Fruit fly (Drosophila melanogaster) whole organism, embryonic: ENCODE results near the gene Rabex-5.
A peak's percentile ranks its signal among the peaks of the same experiment; 100 is the strongest.

ENCODE experiments used
- Ada2b ChIP-seq: fragments of 200-800 bp; sonication (Bioruptor generic); IDR thresholded peaks from 2 replicates; pipeline ENCODE4 v1.3.6; 2022; ENCODE audit warnings: missing biosample characterization, missing genetic modification characterization
- Bgb ChIP-seq: fragments of 200-800 bp; sonication (Bioruptor generic); IDR thresholded peaks from 2 replicates; pipeline ENCODE4 v1.3.6; 2022; ENCODE audit warnings: missing biosample characterization, missing genetic modification characterization; ENCODE audit not compliant: partially characterized antibody
- CG1024 ChIP-seq: fragments of 200-800 bp; sonication (Bioruptor generic); IDR thresholded peaks from 2 replicates; pipeline ENCODE4 v1.3.6; 2022; ENCODE audit warnings: missing biosample characterization, missing genetic modification characterization
- CG10979 ChIP-seq: fragments of 200-800 bp; sonication (Bioruptor generic); optimal IDR thresholded peaks from 2 replicates; lab custom pipeline; 2018; ENCODE audit warnings: missing biosample characterization, mild to moderate bottlenecking, missing genetic modification characterization, moderate library complexity
- CG12769 ChIP-seq: fragments of 200-800 bp; sonication (Bioruptor generic); optimal IDR thresholded peaks from 2 replicates; lab custom pipeline; 2019; ENCODE audit warnings: missing biosample characterization, mild to moderate bottlenecking, missing genetic modification characterization, moderate library complexity
- CG13287 ChIP-seq: fragments of 200-800 bp; sonication (Bioruptor generic); IDR thresholded peaks from 2 replicates; pipeline ENCODE4 v1.3.6; 2022; ENCODE audit warnings: missing biosample characterization, missing genetic modification characterization; ENCODE audit not compliant: partially characterized antibody
- CG15514 ChIP-seq: fragments of 200-800 bp; sonication (Bioruptor generic); optimal IDR thresholded peaks from 3 replicates; lab custom pipeline; 2017; ENCODE audit warnings: missing biosample characterization, missing genetic modification characterization, mild to moderate bottlenecking, moderate library complexity, missing genetic modification reagents
- CG17385 ChIP-seq: fragments of 200-800 bp; sonication (Bioruptor generic); optimal IDR thresholded peaks from 3 replicates; lab custom pipeline; 2018; ENCODE audit warnings: missing biosample characterization, mild to moderate bottlenecking, missing genetic modification characterization
- CG17912 ChIP-seq: fragments of 200-800 bp; sonication (Bioruptor generic); optimal IDR thresholded peaks from 2 replicates; lab custom pipeline; 2018; ENCODE audit warnings: missing biosample characterization, mild to moderate bottlenecking, missing genetic modification characterization
- CG2199 ChIP-seq: fragments of 200-800 bp; sonication (Bioruptor generic); IDR thresholded peaks from 3 replicates; pipeline ENCODE4 v1.3.6; 2022; ENCODE audit warnings: missing biosample characterization, missing genetic modification characterization
- CG31224 ChIP-seq: fragments of 200-800 bp; sonication (Bioruptor generic); IDR thresholded peaks from 2 replicates; pipeline ENCODE4 v1.3.6; 2022; ENCODE audit warnings: missing biosample characterization, missing genetic modification characterization
- CG3163 ChIP-seq: fragments of 200-800 bp; sonication (Bioruptor generic); optimal IDR thresholded peaks from 3 replicates; lab custom pipeline; 2016; ENCODE audit warnings: missing biosample characterization, missing genetic modification characterization
- CG3995 ChIP-seq: fragments of 200-800 bp; sonication (Bioruptor generic); optimal IDR thresholded peaks from 3 replicates; lab custom pipeline; 2016; ENCODE audit warnings: missing biosample characterization, missing genetic modification characterization
- CG4282 ChIP-seq: fragments of 200-800 bp; sonication (Bioruptor generic); optimal IDR thresholded peaks from 2 replicates; lab custom pipeline; 2016; ENCODE audit warnings: missing biosample characterization, missing genetic modification characterization
- CG4617 ChIP-seq: fragments of 200-800 bp; sonication (Bioruptor generic); optimal IDR thresholded peaks from 3 replicates; lab custom pipeline; 2016; ENCODE audit warnings: missing biosample characterization, missing genetic modification characterization, borderline replicate concordance
- CG4854 ChIP-seq: fragments of 200-800 bp; sonication (Bioruptor generic); optimal IDR thresholded peaks from 2 replicates; lab custom pipeline; 2016; ENCODE audit warnings: missing biosample characterization, missing genetic modification characterization, inconsistent platforms
- CG5180 ChIP-seq: fragments of 200-800 bp; sonication (Bioruptor generic); optimal IDR thresholded peaks from 3 replicates; lab custom pipeline; 2017; ENCODE audit warnings: missing biosample characterization, missing genetic modification characterization, mild to moderate bottlenecking, moderate library complexity, missing genetic modification reagents
- CG6791 ChIP-seq: fragments of 200-800 bp; sonication (Bioruptor generic); IDR thresholded peaks from 3 replicates; pipeline ENCODE4 v1.3.6; 2022; ENCODE audit warnings: missing biosample characterization, missing genetic modification characterization; ENCODE audit not compliant: partially characterized antibody
- CG6813 ChIP-seq: fragments of 200-800 bp; sonication (Bioruptor generic); optimal IDR thresholded peaks from 2 replicates; lab custom pipeline; 2017; ENCODE audit warnings: missing biosample characterization, missing genetic modification characterization, mild to moderate bottlenecking, moderate library complexity, missing genetic modification reagents
- CG8089 ChIP-seq: fragments of 200-800 bp; sonication (Bioruptor generic); optimal IDR thresholded peaks from 3 replicates; lab custom pipeline; 2016; ENCODE audit warnings: missing biosample characterization, missing genetic modification characterization
- CG8388 ChIP-seq: fragments of 200-800 bp; sonication (Bioruptor generic); optimal IDR thresholded peaks from 2 replicates; lab custom pipeline; 2019; ENCODE audit warnings: missing biosample characterization, mild to moderate bottlenecking, missing genetic modification characterization, moderate library complexity
- CG8478 ChIP-seq: fragments of >200 bp; optimal IDR thresholded peaks from 2 replicates; lab custom pipeline; 2018
- CG8765 ChIP-seq: fragments of 200-800 bp; sonication (Bioruptor generic); IDR thresholded peaks from 2 replicates; pipeline ENCODE4 v1.3.6; 2022; ENCODE audit warnings: missing biosample characterization, missing genetic modification characterization
- CG8944 ChIP-seq: fragments of 200-800 bp; sonication (Bioruptor generic); optimal IDR thresholded peaks from 3 replicates; lab custom pipeline; 2016; ENCODE audit warnings: missing biosample characterization, missing genetic modification characterization
- CG9609 ChIP-seq: fragments of 200-800 bp; sonication (Bioruptor generic); optimal IDR thresholded peaks from 3 replicates; lab custom pipeline; 2016; ENCODE audit warnings: missing biosample characterization, missing genetic modification characterization
- CG9797 ChIP-seq: fragments of 200-800 bp; sonication (Bioruptor generic); optimal IDR thresholded peaks from 3 replicates; lab custom pipeline; 2018; ENCODE audit warnings: missing biosample characterization, mild to moderate bottlenecking, missing genetic modification characterization
- CkIIα-i1 ChIP-seq: fragments of 200-800 bp; sonication (Bioruptor generic); IDR thresholded peaks from 2 replicates; pipeline ENCODE4 v1.3.6; 2022; ENCODE audit warnings: missing biosample characterization, missing genetic modification characterization
- Dad ChIP-seq: fragments of 200-800 bp; sonication (Bioruptor generic); optimal IDR thresholded peaks from 3 replicates; lab custom pipeline; 2016; ENCODE audit warnings: missing biosample characterization, missing genetic modification characterization
- Eip74EF ChIP-seq, 2 experiments: fragments of 200-800 bp in 1 of 2; fragments of >200 bp in 1 of 2; sonication (Bioruptor generic) in 1 of 2; optimal IDR thresholded peaks; 2 replicates each; lab custom pipeline; 2017 to 2019; ENCODE audit warnings: missing biosample characterization in 2 of 2, missing genetic modification characterization in 2 of 2, mild to moderate bottlenecking in 1 of 2, moderate library complexity in 1 of 2
- Meics ChIP-seq: fragments of 200-800 bp; sonication (Bioruptor generic); optimal IDR thresholded peaks from 2 replicates; lab custom pipeline; 2017; ENCODE audit warnings: missing biosample characterization, mild to moderate bottlenecking, missing genetic modification characterization
- NK7.1 ChIP-seq: fragments of 200-800 bp; sonication (Bioruptor generic); optimal IDR thresholded peaks from 3 replicates; lab custom pipeline; 2016; ENCODE audit warnings: missing biosample characterization, missing genetic modification characterization
- Rx ChIP-seq: fragments of 200-800 bp; sonication (Bioruptor generic); IDR thresholded peaks from 2 replicates; pipeline ENCODE4 v1.3.6; 2022; ENCODE audit warnings: missing biosample characterization, missing genetic modification characterization
- Taf1 ChIP-seq: fragments of 200-800 bp; sonication (Bioruptor generic); IDR thresholded peaks from 2 replicates; pipeline ENCODE4 v1.3.6; 2022; ENCODE audit warnings: missing biosample characterization, missing genetic modification characterization
- croc ChIP-seq: fragments of 200-800 bp; sonication (Bioruptor generic); conservative IDR thresholded peaks from 3 replicates; pipeline ENCODE4 v1.3.6; 2022; ENCODE audit warnings: missing biosample characterization, missing genetic modification characterization
- emc ChIP-seq: fragments of 200-800 bp; sonication (Bioruptor generic); optimal IDR thresholded peaks from 2 replicates; lab custom pipeline; 2016; ENCODE audit warnings: missing biosample characterization, missing genetic modification characterization
- eve ChIP-seq, 2 experiments: fragments of >200 bp; optimal IDR thresholded peaks; 2 replicates each; lab custom pipeline; 2017; ENCODE audit warnings: missing biosample characterization in 2 of 2, missing genetic modification characterization in 2 of 2
- exex ChIP-seq: fragments of 200-800 bp; sonication (Bioruptor generic); optimal IDR thresholded peaks from 4 replicates; lab custom pipeline; 2018; ENCODE audit warnings: missing biosample characterization, mild to moderate bottlenecking, missing genetic modification characterization, moderate library complexity
- grau ChIP-seq: fragments of 200-800 bp; optimal IDR thresholded peaks from 3 replicates; lab custom pipeline; 2019; ENCODE audit warnings: missing biosample characterization, mild to moderate bottlenecking, missing genetic modification characterization, moderate library complexity
- grn ChIP-seq: fragments of 200-800 bp; sonication (Bioruptor generic); optimal IDR thresholded peaks from 3 replicates; lab custom pipeline; 2017; ENCODE audit warnings: missing biosample characterization, missing genetic modification characterization
- hkb ChIP-seq, 2 experiments: fragments of 200-800 bp in 1 of 2; fragments of >200 bp in 1 of 2; sonication (Bioruptor generic) in 1 of 2; IDR thresholded peaks in 1 of 2; optimal IDR thresholded peaks in 1 of 2; 2 replicates each; pipeline versions ENCODE4 v1.3.6 to Lab custom; 2017 to 2022; ENCODE audit warnings: missing biosample characterization in 1 of 2, missing genetic modification characterization in 1 of 2
- hth ChIP-seq: fragments of >200 bp; optimal IDR thresholded peaks from 2 replicates; lab custom pipeline; 2017; ENCODE audit warnings: inconsistent platforms
- prd ChIP-seq, 3 experiments: fragments of >200 bp in 2 of 3; fragments of 200-800 bp in 1 of 3; sonication (Bioruptor generic) in 1 of 3; optimal IDR thresholded peaks in 2 of 3; IDR thresholded peaks in 1 of 3; 2 replicates in 2 of 3; 3 replicates in 1 of 3; pipeline versions ENCODE4 v1.3.6 to Lab custom; 2017 to 2022; ENCODE audit warnings: missing biosample characterization in 1 of 3, missing genetic modification characterization in 1 of 3
- psq ChIP-seq: fragments of 200-800 bp; sonication (Bioruptor generic); optimal IDR thresholded peaks from 2 replicates; lab custom pipeline; 2017; ENCODE audit warnings: missing biosample characterization, missing genetic modification characterization
- sna ChIP-seq: fragments of 200-800 bp; sonication (Bioruptor generic); IDR thresholded peaks from 2 replicates; pipeline ENCODE4 v1.3.6; 2022; ENCODE audit warnings: missing biosample characterization, missing genetic modification characterization; ENCODE audit not compliant: partially characterized antibody
- vfl ChIP-seq: fragments of 200-800 bp; sonication (Bioruptor generic); optimal IDR thresholded peaks from 2 replicates; lab custom pipeline; 2016; ENCODE audit warnings: missing biosample characterization, missing genetic modification characterization
- wek ChIP-seq: fragments of 200-800 bp; sonication (Bioruptor generic); optimal IDR thresholded peaks from 3 replicates; lab custom pipeline; 2018; ENCODE audit warnings: missing biosample characterization, mild to moderate bottlenecking, missing genetic modification characterization, moderate library complexity

Gene Rabex-5

dm6 chr3L:1332973-1333372 is 37.3 kb downstream of the Rabex-5 start, which contains the start of gene msd5 (continued):
- TF ChIP-seq sna, result peak; percentile 39; the same call in 1 of the 2 replicates
- TF ChIP-seq CG9609, result no peak
- peak; percentile 1 for TF ChIP-seq CG9797 (GFP tag; lab: Kevin White, UChicago)
- TF ChIP-seq CG3163 (GFP tag; lab: Kevin White, UChicago), result no peak
- TF ChIP-seq CG13287, result peak; percentile 47
- TF ChIP-seq emc (GFP tag; lab: Kevin White, UChicago), result no peak

DNA sequence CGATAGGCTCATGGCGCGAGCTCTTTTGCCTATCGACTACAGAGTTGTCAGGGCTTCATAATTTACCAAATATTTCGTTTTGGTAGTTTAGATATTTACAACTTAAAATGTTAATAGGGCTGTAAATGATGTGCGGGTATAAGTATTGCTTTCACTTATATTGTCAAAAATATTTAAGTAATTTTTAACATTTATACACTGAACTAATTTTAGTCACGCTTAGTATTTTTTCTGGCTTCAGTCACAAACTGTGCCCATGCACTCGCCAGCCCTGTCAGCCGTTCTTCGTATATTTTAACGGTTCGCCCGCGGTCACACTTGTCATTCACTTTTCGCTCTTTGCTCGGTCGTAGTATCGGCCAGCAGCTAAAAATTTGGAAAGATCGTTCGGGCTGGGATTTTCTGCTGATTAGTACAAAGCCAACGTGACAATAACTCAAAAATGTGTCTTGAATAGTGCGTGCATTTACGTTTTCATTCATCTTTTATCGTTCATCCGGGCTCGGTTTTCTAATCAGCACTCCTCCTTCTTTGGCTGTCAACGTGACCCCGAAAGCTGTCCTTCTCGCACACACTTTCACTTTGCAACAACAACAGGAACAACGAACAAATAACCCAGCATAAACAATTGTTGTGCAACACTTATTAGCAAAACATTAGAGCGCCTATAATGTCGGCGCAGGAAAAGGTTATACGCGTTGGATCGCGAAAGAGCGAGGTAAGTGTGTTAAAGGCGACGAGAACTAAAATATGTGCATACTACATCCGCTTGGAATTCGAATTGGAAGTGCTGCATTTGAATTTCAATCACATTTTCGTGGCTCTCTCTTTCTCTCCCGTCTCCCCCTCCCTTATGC is 39.1 kb downstream of the Rabex-5 start, which contains the start of the genes Hmbs and CG2211:
TSS of gene Hmbs (plus strand) at position 319 of the 857 bp plus-strand sequence.
TSS of gene CG2211 (minus strand) at position 789 of the 857 bp plus-strand sequence.
- TF ChIP-seq CG17385 (GFP tag; lab: Kevin White, UChicago), result peak; percentile 67
- peak; percentile 17; the same call in 1 of the 3 replicates for TF ChIP-seq CG6791 (GFP tag; lab: Robert Waterston, UW)
- peak; percentile 58 for TF ChIP-seq NK7.1 (GFP tag; lab: Kevin White, UChicago)
- peak; percentile 28 for TF ChIP-seq wek
- no peak for TF ChIP-seq CkIIα-i1
- TF ChIP-seq hkb (optimal IDR thresholded peaks at IDR 0.05; lab: Kevin White, UChicago), result peak; percentile 67
- TF ChIP-seq hkb (GFP tag; IDR thresholded peaks at IDR 0.05; lab: Robert Waterston, UW), result peak; percentile 89
- peak; percentile 70 for TF ChIP-seq CG8765
- peak; percentile 79 for TF ChIP-seq CG6813 (GFP tag; lab: Kevin White, UChicago)
- TF ChIP-seq CG8944 (GFP tag; lab: Kevin White, UChicago), result peak; percentile 89
- TF ChIP-seq exex, result peak; percentile 68
- TF ChIP-seq vfl (GFP tag; lab: Kevin White, UChicago), result peak; percentile 85
- TF ChIP-seq Eip74EF (GFP tag; optimal IDR thresholded peaks at IDR 0.05; lab: Kevin White, UChicago), result peak in 1 of 2 experiments; percentile 49
- peak; percentile 94 for TF ChIP-seq CG15514 (GFP tag; lab: Kevin White, UChicago)
- peak; percentile 42; the same call in 1 of the 2 replicates for TF ChIP-seq Bgb (GFP tag; lab: Robert Waterston, UW)
- TF ChIP-seq CG5180, result peak; percentile 65
- no peak for TF ChIP-seq hth (lab: Kevin White, UChicago)
- peak; percentile 86 for TF ChIP-seq grau (tag; lab: Kevin White, UChicago)
- TF ChIP-seq Taf1 (GFP tag; lab: Robert Waterston, UW), result peak; percentile 50; the same call in 1 of the 2 replicates
- peak; percentile 75 for TF ChIP-seq CG1024 (GFP tag; lab: Robert Waterston, UW)
- TF ChIP-seq CG3995 (GFP tag; lab: Kevin White, UChicago), result peak; percentile 97
- peak; percentile 83 for TF ChIP-seq CG10979 (tag; lab: Kevin White, UChicago)
- TF ChIP-seq CG2199, result no peak
- peak; percentile 83 for TF ChIP-seq Ada2b (GFP tag; lab: Robert Waterston, UW)
- TF ChIP-seq prd (optimal IDR thresholded peaks at IDR 0.05; lab: Kevin White, UChicago), result no peak
- TF ChIP-seq prd (GFP tag; IDR thresholded peaks at IDR 0.05; lab: Robert Waterston, UW), result peak; percentile 92
- peak; percentile 74 for TF ChIP-seq CG31224 (GFP tag; lab: Robert Waterston, UW)
- TF ChIP-seq Meics (GFP tag; lab: Kevin White, UChicago), result peak; percentile 86
- TF ChIP-seq CG8478 (lab: Kevin White, UChicago), result no peak
- peak; percentile 65 for TF ChIP-seq CG8388 (GFP tag; lab: Kevin White, UChicago)
- TF ChIP-seq CG17912 (GFP tag; lab: Kevin White, UChicago), result no peak
- peak; percentile 86 for TF ChIP-seq CG4854 (GFP tag; lab: Kevin White, UChicago)
- TF ChIP-seq Rx (GFP tag; lab: Robert Waterston, UW), result peak; percentile 75
- TF ChIP-seq eve (GFP tag; optimal IDR thresholded peaks at IDR 0.05; lab: Kevin White, UChicago), result no peak
- TF ChIP-seq Dad, result peak; percentile 89
- peak; percentile 74 for TF ChIP-seq CG4282 (GFP tag; lab: Kevin White, UChicago)
- TF ChIP-seq grn, result peak; percentile 32
- peak; percentile 87 for TF ChIP-seq CG4617 (GFP tag; lab: Kevin White, UChicago)
- peak; percentile 74 for TF ChIP-seq CG8089
- TF ChIP-seq croc, result peak; percentile 52; the same call in 1 of the 3 replicates
- peak; percentile 73 for TF ChIP-seq psq (GFP tag; lab: Kevin White, UChicago)
- peak; percentile 76 for TF ChIP-seq CG12769 (tag; lab: Kevin White, UChicago)
